Fruit fly (Drosophila melanogaster) whole organism: Measurements from ENCODE around the gene CG16826.

ENCODE experiments used
- Dll ChIP-seq: fragments of >200 bp; optimal IDR thresholded peaks from 2 replicates; lab custom pipeline; 2017
- pan ChIP-seq: fragments of >200 bp; optimal IDR thresholded peaks from 2 replicates; lab custom pipeline; 2017
- psq ChIP-seq: fragments of >200 bp; optimal IDR thresholded peaks from 2 replicates; lab custom pipeline; 2017

dm6 chr2L:13368940-13369339 is 21.4 kb downstream of the CG16826 start, which contains the start of gene CG31855:
- no peak for TF ChIP-seq pan (lab: Kevin White, UChicago)
- no peak for TF ChIP-seq psq
- TF ChIP-seq Dll (lab: Kevin White, UChicago) = no peak
